Worm (Caenorhabditis elegans): ENCODE data around the gene npr-19.

ce11 chrX:760579-760978, 25.1 kb upstream of the npr-19 start:
- TF ChIP-seq dao-5 (tag; optimal IDR thresholded peaks at IDR 0.05) = no peak
- no peak for TF ChIP-seq W03F9.2 (tag; optimal IDR thresholded peaks at IDR 0.05)
- no peak for TF ChIP-seq him-1 (tag; optimal IDR thresholded peaks at IDR 0.05)
